Fruit fly (Drosophila melanogaster): ENCODE results near the gene CG9288.

CG9288 gene

dm6 chr3R:13783397-13783796 lies 4.0 kb downstream of the CG9288 start:
- no peak for TF ChIP-seq CG8119 (GFP tag; IDR thresholded peaks at IDR 0.05)
- peak; percentile 83 for TF ChIP-seq vri (GFP tag; optimal IDR thresholded peaks at IDR 0.05)
- TF ChIP-seq dsx (GFP tag; optimal IDR thresholded peaks at IDR 0.05; ENCODE audit: poor library complexity, severe bottlenecking): no peak
- TF ChIP-seq ss (GFP tag; optimal IDR thresholded peaks at IDR 0.05): no peak
- no peak for TF ChIP-seq CG11902 (GFP tag; optimal IDR thresholded peaks at IDR 0.05)
- TF ChIP-seq CG6808 (GFP tag; optimal IDR thresholded peaks at IDR 0.05): no peak
- TF ChIP-seq pdm3 (GFP tag; optimal IDR thresholded peaks at IDR 0.05): no peak
- no peak for TF ChIP-seq fd85E (GFP tag; optimal IDR thresholded peaks at IDR 0.05)
- peak; percentile 27 for TF ChIP-seq svp (GFP tag)
- no peak for TF ChIP-seq acj6 (GFP tag; optimal IDR thresholded peaks at IDR 0.05)
- TF ChIP-seq CG3032 (tag; optimal IDR thresholded peaks at IDR 0.05): no peak
- no peak for TF ChIP-seq Hr39 (GFP tag; optimal IDR thresholded peaks at IDR 0.05)
- TF ChIP-seq Eip93F (GFP tag; optimal IDR thresholded peaks at IDR 0.05): no peak
- no peak for TF ChIP-seq CG8319 (GFP tag; optimal IDR thresholded peaks at IDR 0.05)

dm6 chr3R:13785895-13786294 lies 6.5 kb downstream of the CG9288 start:
- TF ChIP-seq CG1621 (tag; optimal IDR thresholded peaks at IDR 0.05) (no peak), cyc (GFP tag; optimal IDR thresholded peaks at IDR 0.05) (no peak), ss (GFP tag; optimal IDR thresholded peaks at IDR 0.05) (no peak), Sox102F (GFP tag; optimal IDR thresholded peaks at IDR 0.05) (no peak), lz (GFP tag; optimal IDR thresholded peaks at IDR 0.05) (no peak), CG32006 (GFP tag; optimal IDR thresholded peaks at IDR 0.05) (no peak), CG15336 (GFP tag; IDR thresholded peaks at IDR 0.05) (no peak), Gug (GFP tag; IDR thresholded peaks at IDR 0.05) (no peak), net (GFP tag; optimal IDR thresholded peaks at IDR 0.05) (no peak), esn (GFP tag; optimal IDR thresholded peaks at IDR 0.05) (no peak), CG3032 (tag; optimal IDR thresholded peaks at IDR 0.05) (no peak), Hr39 (GFP tag; optimal IDR thresholded peaks at IDR 0.05) (no peak), Ets96B (tag; optimal IDR thresholded peaks at IDR 0.05) (no peak), CG6163 (GFP tag; IDR thresholded peaks at IDR 0.05) (peak; percentile 58; the same call in 1 of the 3 replicates), Met (GFP tag; optimal IDR thresholded peaks at IDR 0.05) (no peak), CG6854 (GFP tag; optimal IDR thresholded peaks at IDR 0.05) (peak; percentile 87), CG6276 (GFP tag; optimal IDR thresholded peaks at IDR 0.05) (no peak), Ets21C (GFP tag; optimal IDR thresholded peaks at IDR 0.05) (no peak), Eip75B (GFP tag; optimal IDR thresholded peaks at IDR 0.05) (peak; percentile 54), Blimp-1 (GFP tag; optimal IDR thresholded peaks at IDR 0.05) (peak; percentile 1), CG7368 (GFP tag; optimal IDR thresholded peaks at IDR 0.05) (no peak), CG16779 (tag; optimal IDR thresholded peaks at IDR 0.05) (no peak), Eip78C (GFP tag) (peak; percentile 29), CG8632 (GFP tag; optimal IDR thresholded peaks at IDR 0.05) (no peak), Eip93F (GFP tag; optimal IDR thresholded peaks at IDR 0.05) (no peak)

dm6 chr3R:13788224-13788623 lies 8.8 kb downstream of the CG9288 start:
- TF ChIP-seq CG32006 (GFP tag; optimal IDR thresholded peaks at IDR 0.05) (peak; percentile 68), CG4318 (GFP tag; optimal IDR thresholded peaks at IDR 0.05) (peak; percentile 41), acj6 (GFP tag; optimal IDR thresholded peaks at IDR 0.05) (peak; percentile 22), OdsH (GFP tag; optimal IDR thresholded peaks at IDR 0.05) (peak; percentile 33), CG8319 (GFP tag; optimal IDR thresholded peaks at IDR 0.05) (no peak), Eip78C (GFP tag) (peak; percentile 41), CG6276 (GFP tag; optimal IDR thresholded peaks at IDR 0.05) (peak; percentile 52), Lpt (GFP tag; optimal IDR thresholded peaks at IDR 0.05) (peak; percentile 0), CG8119 (GFP tag; IDR thresholded peaks at IDR 0.05) (peak; percentile 47), Hr4 (GFP tag; optimal IDR thresholded peaks at IDR 0.05) (peak; percentile 18), CG11762 (GFP tag; optimal IDR thresholded peaks at IDR 0.05; ENCODE audit: insufficient read depth) (no peak)
